Worm (Caenorhabditis elegans): ENCODE results near the gene cyn-3.

The cyn-3 gene

DNA sequence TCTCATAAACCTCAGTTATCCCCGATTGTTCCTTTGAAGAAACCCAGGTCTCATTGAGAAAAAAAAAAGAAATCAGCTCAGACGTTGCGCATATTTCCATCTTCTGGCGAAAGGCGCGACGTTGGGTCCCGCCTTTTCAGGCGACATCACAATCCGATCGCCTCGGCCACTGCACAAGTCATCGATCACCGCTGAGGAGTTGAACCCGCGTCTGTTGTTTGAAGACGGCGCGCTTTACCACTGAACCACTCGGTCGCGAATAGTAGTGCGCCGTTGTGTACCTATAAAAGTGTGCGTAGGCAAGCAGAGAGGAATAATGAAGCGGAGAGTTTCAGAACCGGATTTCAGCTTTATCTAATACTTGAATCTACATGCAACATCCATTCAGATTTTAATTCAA, 1.2 kb downstream of the cyn-3 start, which contains the start of gene Y75B12B.11 (continued):
- TF ChIP-seq tra-1 (GFP tag; IDR thresholded peaks at IDR 0.05) (peak; percentile 95), dmd-6 (GFP tag; IDR thresholded peaks at IDR 0.05) (peak; percentile 80), F37D6.2 (tag; optimal IDR thresholded peaks at IDR 0.05) (peak; percentile 72), F49E8.2 (tag; optimal IDR thresholded peaks at IDR 0.05; ENCODE audit: borderline replicate concordance) (peak; percentile 96), Y75B8A.6 (GFP tag; IDR thresholded peaks at IDR 0.05) (peak; percentile 83; the same call in 1 of the 2 replicates), lim-7 (GFP tag; IDR thresholded peaks at IDR 0.05) (peak; percentile 98), nhr-237 (tag; optimal IDR thresholded peaks at IDR 0.05) (no peak), nhr-48 (tag; optimal IDR thresholded peaks at IDR 0.05) (peak; percentile 83), ZK337.2 (GFP tag; IDR thresholded peaks at IDR 0.05) (peak; percentile 89), rbr-2 (tag; optimal IDR thresholded peaks at IDR 0.05) (peak; percentile 80), php-3 (GFP tag; IDR thresholded peaks at IDR 0.05) (peak; percentile 93), D1046.2 (GFP tag; IDR thresholded peaks at IDR 0.05) (peak; percentile 96), vab-7 (GFP tag; IDR thresholded peaks at IDR 0.05) (peak; percentile 98), nhr-42 (GFP tag; IDR thresholded peaks at IDR 0.05) (peak; percentile 91), dmd-9 (GFP tag; IDR thresholded peaks at IDR 0.05) (peak; percentile 87), daf-12 (tag; optimal IDR thresholded peaks at IDR 0.05) (no peak), T20F7.1 (GFP tag; optimal IDR thresholded peaks at IDR 0.05) (peak; percentile 77), ces-1 (GFP tag; optimal IDR thresholded peaks at IDR 0.05) (no peak), F26F4.8 (GFP tag; conservative IDR thresholded peaks at IDR 0.05) (peak; percentile 99), unc-62 (GFP tag; optimal IDR thresholded peaks at IDR 0.05 in 1 of 2) (no peak), unc-62 (tag; optimal IDR thresholded peaks at IDR 0.05) (no peak), F10B5.3 (tag; optimal IDR thresholded peaks at IDR 0.05) (peak; percentile 85), ZK546.5 (tag; optimal IDR thresholded peaks at IDR 0.05) (no peak), madf-9 (GFP tag; conservative IDR thresholded peaks at IDR 0.05) (peak; percentile 91), snpc-4 (tag; optimal IDR thresholded peaks at IDR 0.05) (no peak), spr-3 (GFP tag; optimal IDR thresholded peaks at IDR 0.05) (peak; percentile 93), Y48G9A.11 (GFP tag; IDR thresholded peaks at IDR 0.05) (peak; percentile 91), daf-19 (GFP tag; conservative IDR thresholded peaks at IDR 0.05) (peak; percentile 90), dpl-1 (GFP tag; optimal IDR thresholded peaks at IDR 0.05) (peak; percentile 68), egl-27 (tag; optimal IDR thresholded peaks at IDR 0.05) (no peak), spr-1 (tag; optimal IDR thresholded peaks at IDR 0.05) (peak; percentile 95), mep-1 (tag; optimal IDR thresholded peaks at IDR 0.05) (peak; percentile 92), pha-4 (GFP tag; IDR thresholded peaks at IDR 0.05) (peak; percentile 97), pha-4 (tag; optimal IDR thresholded peaks at IDR 0.05) (no peak), T26A8.4 (GFP tag; IDR thresholded peaks at IDR 0.05) (peak; percentile 94), egl-43 (GFP tag; IDR thresholded peaks at IDR 0.05) (peak; percentile 99), mdt-29 (GFP tag; IDR thresholded peaks at IDR 0.05) (peak; percentile 79), cey-2 (tag; optimal IDR thresholded peaks at IDR 0.05; ENCODE audit: borderline replicate concordance, insufficient read depth) (no peak), ceh-44 (GFP tag; IDR thresholded peaks at IDR 0.05) (peak; percentile 95), unc-130 (GFP tag; optimal IDR thresholded peaks at IDR 0.05) (peak; percentile 92), hlh-30 (tag; optimal IDR thresholded peaks at IDR 0.05; ENCODE audit: insufficient read depth) (peak; percentile 78), fkh-10 (GFP tag; optimal IDR thresholded peaks at IDR 0.05) (no peak), nhr-41 (GFP tag; IDR thresholded peaks at IDR 0.05) (peak; percentile 92), ztf-11 (tag; optimal IDR thresholded peaks at IDR 0.05) (no peak), mdl-1 (tag; optimal IDR thresholded peaks at IDR 0.05) (no peak), lin-1 (GFP tag; IDR thresholded peaks at IDR 0.05) (peak; percentile 96), Y5F2A.4 (GFP tag; optimal IDR thresholded peaks at IDR 0.05) (peak; percentile 94), duxl-1 (tag; optimal IDR thresholded peaks at IDR 0.05; ENCODE audit: poor library complexity) (peak; percentile 84), jun-1 (tag; optimal IDR thresholded peaks at IDR 0.05) (peak; percentile 57), daf-8 (GFP tag; IDR thresholded peaks at IDR 0.05) (peak; percentile 91), nhr-102 (tag; optimal IDR thresholded peaks at IDR 0.05) (peak; percentile 93)
